In the genomic region with DNA sequence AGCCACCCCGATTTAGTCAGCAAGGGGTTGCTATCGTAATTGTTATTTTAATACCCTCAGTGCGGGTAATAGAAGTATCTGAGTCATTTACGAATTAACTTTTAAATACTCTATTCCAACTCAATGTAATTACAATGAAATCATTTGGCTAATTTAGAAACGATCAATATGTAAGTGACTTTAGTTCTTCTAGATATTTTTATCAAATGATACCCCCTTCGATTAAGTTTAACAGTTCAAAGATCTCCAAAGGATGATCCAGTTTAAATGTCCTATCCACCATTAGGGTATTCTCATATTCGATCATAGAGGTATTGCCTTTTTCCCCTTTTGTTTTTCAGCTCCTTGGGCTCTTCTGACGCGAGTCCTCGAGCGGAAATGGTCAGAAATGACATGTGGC, we compare ENCODE assay signal across 3 fruit fly cellular contexts.
TF ChIP-seq lines count a peak whose summit lies in the region.

No protein-coding gene starts in this region.

- no peak for TF ChIP-seq CTCF in whole organism, embryonic (GFP tag; optimal IDR thresholded peaks at IDR 0.05; lab: Kevin White, UChicago)

TF ChIP-seq in whole organism, embryonic, 481 proteins besides CTCF, POLR2A, EP300 and RAD21:
- TF ChIP-seq row (GFP tag; IDR thresholded peaks at IDR 0.05; lab: Robert Waterston, UW) (peak; percentile 24; the same call in 1 of the 3 replicates), CG30431 (GFP tag; optimal IDR thresholded peaks at IDR 0.05; lab: Kevin White, UChicago) (no peak), CG2202 (tag; optimal IDR thresholded peaks at IDR 0.05; lab: Kevin White, UChicago) (no peak), ac (GFP tag; optimal IDR thresholded peaks at IDR 0.05; lab: Kevin White, UChicago) (no peak), Dad (GFP tag; optimal IDR thresholded peaks at IDR 0.05; lab: Kevin White, UChicago) (no peak), CG8478 (optimal IDR thresholded peaks at IDR 0.05; lab: Kevin White, UChicago) (no peak), crp (GFP tag; optimal IDR thresholded peaks at IDR 0.05; lab: Kevin White, UChicago) (no peak), ERR (GFP tag; optimal IDR thresholded peaks at IDR 0.05; lab: Kevin White, UChicago) (no peak), CG1233 (GFP tag; optimal IDR thresholded peaks at IDR 0.05; lab: Kevin White, UChicago) (no peak), danr (GFP tag; IDR thresholded peaks at IDR 0.05; lab: Robert Waterston, UW) (no peak), p53 (GFP tag; optimal IDR thresholded peaks at IDR 0.05; lab: Kevin White, UChicago) (no peak), CG2712 (tag; optimal IDR thresholded peaks at IDR 0.05; lab: Kevin White, UChicago) (no peak), sens (GFP tag; lab: Kevin White, UChicago) (peak; percentile 71), gt (GFP tag; IDR thresholded peaks at IDR 0.05; lab: Robert Waterston, UW) (no peak), CG17186 (GFP tag; optimal IDR thresholded peaks at IDR 0.05; lab: Kevin White, UChicago) (no peak), HmgD (GFP tag; optimal IDR thresholded peaks at IDR 0.05; lab: Kevin White, UChicago) (no peak), D19A (tag; optimal IDR thresholded peaks at IDR 0.05; lab: Kevin White, UChicago) (peak; percentile 88)

TF ChIP-seq in whole organism, prepupa, 60 proteins besides CTCF, POLR2A, EP300 and RAD21:
- TF ChIP-seq Eip78C (GFP tag; lab: Kevin White, UChicago) (peak; percentile 31), fd59A (GFP tag; optimal IDR thresholded peaks at IDR 0.05; lab: Kevin White, UChicago) (no peak)

TF ChIP-seq in whole organism, wandering third instar larva, 38 proteins besides CTCF, POLR2A, EP300 and RAD21:
- peak in 1 of 2 experiments; percentile 1 for TF ChIP-seq foxo (GFP tag; optimal IDR thresholded peaks at IDR 0.05; lab: Kevin White, UChicago)
- TF ChIP-seq HLH106 (tag; optimal IDR thresholded peaks at IDR 0.05; lab: Kevin White, UChicago) = peak; percentile 5
- no peak for TF ChIP-seq usp (GFP tag; optimal IDR thresholded peaks at IDR 0.05; lab: Kevin White, UChicago)
- TF ChIP-seq woc (GFP tag; optimal IDR thresholded peaks at IDR 0.05; lab: Kevin White, UChicago) = peak; percentile 35
- TF ChIP-seq dl (GFP tag; optimal IDR thresholded peaks at IDR 0.05; lab: Kevin White, UChicago; ENCODE audit: insufficient read depth in 1 of 2, partially characterized antibody in 2 of 2) = no peak
- TF ChIP-seq fru (GFP tag; optimal IDR thresholded peaks at IDR 0.05; lab: Kevin White, UChicago) = peak; percentile 6
